Fruit fly (Drosophila melanogaster): ENCODE data around the gene Trs23.

DNA sequence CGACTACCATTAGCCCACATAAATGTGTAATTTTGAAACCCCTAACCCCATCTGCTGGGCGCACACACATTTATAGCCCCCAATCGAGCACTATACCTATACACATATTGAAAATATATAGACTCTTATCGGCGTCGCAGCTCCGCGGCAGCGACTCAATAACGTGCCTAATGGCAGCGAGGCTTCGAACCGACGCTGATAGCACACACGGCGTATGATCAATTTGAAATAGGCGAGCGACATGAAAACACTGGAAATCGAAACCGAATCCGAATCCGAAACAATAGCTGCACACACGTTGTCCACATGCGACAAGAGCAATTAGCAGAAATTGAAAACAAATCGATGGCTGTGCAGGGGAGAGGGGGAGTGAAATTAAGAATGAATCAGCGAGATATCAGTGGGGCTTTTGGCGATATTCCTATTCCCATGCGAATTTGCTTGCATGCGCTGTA lies 8.2 kb downstream of the Trs23 start:
- no peak for TF ChIP-seq psq (optimal IDR thresholded peaks at IDR 0.05)
- TF ChIP-seq Sin3A (optimal IDR thresholded peaks at IDR 0.05), result no peak
- no peak for TF ChIP-seq h (optimal IDR thresholded peaks at IDR 0.05)
- TF ChIP-seq ttk (optimal IDR thresholded peaks at IDR 0.05), result no peak
- TF ChIP-seq Myc (optimal IDR thresholded peaks at IDR 0.05), result no peak
- no peak for TF ChIP-seq insv (optimal IDR thresholded peaks at IDR 0.05)
